Fruit fly (Drosophila melanogaster): ENCODE measurements around the gene CG13615.

Gene CG13615

dm6 chr3R:24361583-24361982, 28.7 kb upstream of the CG13615 start, which contains the start of the genes CG5762 and CG33339:
TSS of gene CG5762 (minus strand) at chr3R:24361683.
TSS of gene CG33339 (plus strand) at chr3R:24361847.
- no peak for TF ChIP-seq CG12605 (GFP tag; IDR thresholded peaks at IDR 0.05)

DNA sequence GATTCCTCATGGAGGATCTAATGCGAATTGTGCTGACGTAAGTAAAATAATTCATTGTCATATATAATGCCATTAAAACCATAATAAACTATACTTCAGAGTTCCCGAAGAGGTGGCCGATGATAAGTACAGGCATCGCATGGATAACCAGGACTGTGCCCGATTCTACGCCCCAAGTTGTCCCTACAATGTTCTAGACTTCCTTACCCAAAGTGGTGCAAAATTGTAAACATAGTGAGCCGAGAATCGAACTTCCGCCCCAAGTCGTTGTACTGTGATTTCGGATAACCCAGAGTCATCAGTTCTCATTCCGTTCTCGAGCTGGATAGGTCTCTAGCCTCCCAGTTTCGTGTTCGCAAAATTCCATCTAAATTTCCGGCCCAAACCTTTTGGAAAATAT, 27.5 kb upstream of the CG13615 start, which contains the start of gene CG33340:
TSS of gene CG33340 (plus strand) at position 301 of the 400 bp plus-strand sequence.
- TF ChIP-seq EcR (GFP tag; optimal IDR thresholded peaks at IDR 0.05) (no peak), CG17806 (tag; optimal IDR thresholded peaks at IDR 0.05) (no peak), rn (GFP tag; IDR thresholded peaks at IDR 0.05) (no peak), CG34367 (tag; optimal IDR thresholded peaks at IDR 0.05) (no peak), fd96Ca (GFP tag; IDR thresholded peaks at IDR 0.05) (no peak), gl (tag; optimal IDR thresholded peaks at IDR 0.05) (no peak), CG8301 (tag; optimal IDR thresholded peaks at IDR 0.05) (no peak), CG14655 (GFP tag; optimal IDR thresholded peaks at IDR 0.05) (no peak), CG13204 (GFP tag; optimal IDR thresholded peaks at IDR 0.05) (no peak)

dm6 chr3R:24364880-24365604, 25.3 kb upstream of the CG13615 start, which contains the start of the genes CG17784 and CG13613:
TSS of gene CG17784 (minus strand) at chr3R:24364980.
TSS of gene CG13613 (plus strand) at chr3R:24365554.
- TF ChIP-seq CG15710 (tag; optimal IDR thresholded peaks at IDR 0.05) (no peak), fd96Ca (GFP tag; IDR thresholded peaks at IDR 0.05) (no peak), CG13204 (GFP tag; optimal IDR thresholded peaks at IDR 0.05) (no peak), CG9948 (tag; optimal IDR thresholded peaks at IDR 0.05) (no peak), CG4496 (GFP tag; IDR thresholded peaks at IDR 0.05) (no peak), CG8159 (tag; optimal IDR thresholded peaks at IDR 0.05) (no peak), Pif1B (GFP tag; optimal IDR thresholded peaks at IDR 0.05) (no peak), CG8301 (tag; optimal IDR thresholded peaks at IDR 0.05) (no peak), CG12605 (GFP tag; IDR thresholded peaks at IDR 0.05) (no peak), Snoo (tag; optimal IDR thresholded peaks at IDR 0.05) (no peak), CG14655 (GFP tag; optimal IDR thresholded peaks at IDR 0.05) (no peak), CG17806 (tag; optimal IDR thresholded peaks at IDR 0.05) (no peak), Pif1A (GFP tag; optimal IDR thresholded peaks at IDR 0.05) (no peak), CG34367 (tag; optimal IDR thresholded peaks at IDR 0.05) (no peak), rn (GFP tag; IDR thresholded peaks at IDR 0.05) (no peak), EcR (GFP tag; optimal IDR thresholded peaks at IDR 0.05) (no peak)

DNA sequence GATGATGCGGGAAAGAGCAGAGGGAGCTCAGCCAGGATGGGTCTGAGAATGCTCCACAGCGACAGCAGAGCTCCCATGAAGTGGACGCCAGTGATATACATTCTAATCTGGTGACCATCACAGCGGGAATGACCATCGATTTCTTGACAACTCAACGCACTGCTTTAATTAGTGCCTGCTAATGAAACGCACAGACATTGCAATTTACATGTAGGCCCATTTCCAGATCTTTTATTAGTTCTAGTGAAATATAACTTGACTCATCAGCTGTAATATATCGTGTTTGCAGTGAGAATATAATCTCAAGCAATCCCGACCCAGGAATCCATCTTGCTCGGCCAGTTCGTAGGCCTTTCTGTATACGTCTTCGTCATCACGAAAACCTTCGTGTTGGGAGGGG, 23.2 kb upstream of the CG13615 start, which contains the start of gene CG42811:
TSS of gene CG42811 (minus strand) at position 101 of the 400 bp plus-strand sequence.
- no peak for TF ChIP-seq EcR (GFP tag; optimal IDR thresholded peaks at IDR 0.05)
- TF ChIP-seq CG17806 (tag; optimal IDR thresholded peaks at IDR 0.05): no peak
- no peak for TF ChIP-seq CG32121 (GFP tag; IDR thresholded peaks at IDR 0.05)
- no peak for TF ChIP-seq CG34367 (tag; optimal IDR thresholded peaks at IDR 0.05)
- no peak for TF ChIP-seq Snoo (tag; optimal IDR thresholded peaks at IDR 0.05)
- no peak for TF ChIP-seq D1 (tag; optimal IDR thresholded peaks at IDR 0.05)
- no peak for TF ChIP-seq CG10348 (GFP tag; IDR thresholded peaks at IDR 0.05)
- TF ChIP-seq CG8159 (tag; optimal IDR thresholded peaks at IDR 0.05): no peak
- TF ChIP-seq Pif1B (GFP tag; optimal IDR thresholded peaks at IDR 0.05): no peak
- TF ChIP-seq CG4496 (GFP tag; IDR thresholded peaks at IDR 0.05): no peak
- TF ChIP-seq gl (tag; optimal IDR thresholded peaks at IDR 0.05): no peak
- no peak for TF ChIP-seq Pif1A (GFP tag; optimal IDR thresholded peaks at IDR 0.05)
- TF ChIP-seq rn (GFP tag; IDR thresholded peaks at IDR 0.05): no peak
- TF ChIP-seq CG14655 (GFP tag; optimal IDR thresholded peaks at IDR 0.05): no peak
- TF ChIP-seq CG8301 (tag; optimal IDR thresholded peaks at IDR 0.05): no peak
- TF ChIP-seq fd96Ca (GFP tag; IDR thresholded peaks at IDR 0.05): no peak

DNA sequence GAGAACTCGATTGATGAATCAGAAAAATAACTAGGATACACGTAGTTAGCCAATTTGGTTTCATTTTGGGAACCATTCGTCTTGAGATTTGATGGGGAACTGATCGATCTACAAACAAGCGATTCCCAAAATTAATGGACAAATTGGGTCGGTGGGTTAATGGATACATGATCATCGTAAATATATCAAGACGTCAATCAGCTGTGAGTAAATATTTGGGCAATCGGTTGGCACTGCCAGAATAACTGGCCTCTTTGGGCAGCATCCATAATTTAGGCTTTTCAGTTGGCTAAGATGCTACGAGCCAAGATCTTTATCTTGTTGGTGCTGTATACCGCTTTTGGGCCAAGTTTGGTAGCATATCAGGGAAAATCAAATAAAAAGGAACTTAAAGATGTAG, 22.3 kb upstream of the CG13615 start, which contains the start of the genes CG42812 and CG33341:
TSS of gene CG42812 (minus strand) at position 101 of the 400 bp plus-strand sequence.
TSS of gene CG33341 (plus strand) at position 295 of the 400 bp plus-strand sequence.
- TF ChIP-seq CG14655 (GFP tag; optimal IDR thresholded peaks at IDR 0.05) (no peak), rn (GFP tag; IDR thresholded peaks at IDR 0.05) (no peak), CG32121 (GFP tag; IDR thresholded peaks at IDR 0.05) (no peak), gl (tag; optimal IDR thresholded peaks at IDR 0.05) (no peak), Pif1B (GFP tag; optimal IDR thresholded peaks at IDR 0.05) (no peak), CG9948 (tag; optimal IDR thresholded peaks at IDR 0.05) (no peak), Pif1A (GFP tag; optimal IDR thresholded peaks at IDR 0.05) (no peak), CG15710 (tag; optimal IDR thresholded peaks at IDR 0.05) (no peak), CG13204 (GFP tag; optimal IDR thresholded peaks at IDR 0.05) (no peak), Snoo (tag; optimal IDR thresholded peaks at IDR 0.05) (no peak), CG34367 (tag; optimal IDR thresholded peaks at IDR 0.05) (no peak), CG8301 (tag; optimal IDR thresholded peaks at IDR 0.05) (no peak), Ets98B (GFP tag; IDR thresholded peaks at IDR 0.05) (no peak), CG10348 (GFP tag; IDR thresholded peaks at IDR 0.05) (no peak), CG4496 (GFP tag; IDR thresholded peaks at IDR 0.05) (no peak)

DNA sequence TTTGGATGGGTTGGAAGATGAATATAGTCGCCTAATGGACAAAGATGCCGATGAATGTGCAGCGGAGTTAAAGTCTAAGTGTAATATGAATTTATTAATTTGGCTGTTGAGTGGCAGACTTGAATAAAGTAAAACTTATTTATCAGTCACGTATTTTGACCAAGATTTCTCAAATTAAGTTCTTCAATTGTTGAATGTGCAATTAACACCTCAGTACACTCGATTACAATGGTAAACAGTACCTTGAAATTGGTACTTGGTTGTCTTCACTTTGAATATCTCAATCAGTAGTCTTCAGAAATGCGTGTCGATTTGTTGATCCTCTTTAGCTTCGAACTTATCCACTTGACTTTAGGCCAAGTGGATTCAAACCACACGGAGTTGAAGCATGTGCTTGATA, 21.1 kb upstream of the CG13615 start, which contains the start of gene CG13614:
TSS of gene CG13614 (plus strand) at position 301 of the 400 bp plus-strand sequence.
- TF ChIP-seq CG17806 (tag; optimal IDR thresholded peaks at IDR 0.05) (no peak), Pif1B (GFP tag; optimal IDR thresholded peaks at IDR 0.05) (no peak)

Data from whole organism, pupa.